Worm (Caenorhabditis elegans) whole organism, young adult: ENCODE results near the gene pap-1.

Source experiments
- F37B4.10 ChIP-seq: fragments of 200-800 bp; sonication (Bioruptor generic); IDR thresholded peaks from 2 replicates; pipeline ENCODE4 v1.3.6; 2022; ENCODE audit warnings: missing genetic modification characterization, missing compliant biosample characterization
- Y53F4B.3 ChIP-seq: fragments of 200-800 bp; sonication (Bioruptor generic); IDR thresholded peaks from 2 replicates; pipeline ENCODE4 v1.3.6; 2022; ENCODE audit warnings: missing genetic modification reagents, missing genetic modification characterization, missing compliant biosample characterization
- Y67H2A.10 ChIP-seq: fragments of 200-800 bp; sonication (Bioruptor generic); conservative IDR thresholded peaks from 2 replicates; pipeline ENCODE4 v1.3.6; 2022; ENCODE audit warnings: missing genetic modification reagents, missing genetic modification characterization, missing compliant biosample characterization
- Y95B8A.8 ChIP-seq: fragments of 200-800 bp; sonication (Bioruptor generic); IDR thresholded peaks from 2 replicates; pipeline ENCODE4 v1.3.6; 2022; ENCODE audit warnings: missing genetic modification reagents, missing genetic modification characterization, missing compliant biosample characterization
- ceh-100 ChIP-seq: fragments of 200-800 bp; sonication (Bioruptor generic); IDR thresholded peaks from 2 replicates; pipeline ENCODE4 v1.3.6; 2022; ENCODE audit warnings: missing genetic modification reagents, missing genetic modification characterization, missing compliant biosample characterization
- lin-35 ChIP-seq, 3 experiments: fragments of 150-350 bp in 2 of 3; sonication (generic microtip) in 1 of 3; optimal IDR thresholded peaks; 2 replicates each; lab custom pipeline; 2014 to 2018; ENCODE audit warnings: missing biosample characterization in 3 of 3, missing genetic modification characterization in 3 of 3, missing genetic modification reagents in 3 of 3

DNA sequence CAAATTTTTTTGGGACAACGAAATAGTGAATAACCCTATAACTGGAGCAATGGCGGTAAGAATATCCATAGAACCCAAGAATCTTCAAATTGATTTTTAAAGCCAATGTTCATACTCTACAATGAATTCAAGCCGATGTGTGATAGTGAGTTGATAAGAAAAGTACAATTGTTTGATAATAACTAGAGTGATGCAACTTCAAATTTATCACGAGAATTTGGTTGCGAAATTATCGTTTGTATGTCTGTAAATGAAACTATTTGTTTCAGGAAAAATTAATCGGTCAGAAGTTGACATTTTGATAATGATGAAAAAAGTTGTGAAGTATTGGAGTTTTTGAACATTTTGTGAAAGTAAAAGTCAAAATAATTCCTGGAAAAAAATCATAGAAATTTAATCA is 42.5 kb upstream of the pap-1 start:
- TF ChIP-seq lin-35 (GFP tag; optimal IDR thresholded peaks at IDR 0.05; lab: Kevin White, UChicago) (no peak), ceh-100 (GFP tag; lab: Robert Waterston, UW) (no peak), Y95B8A.8 (GFP tag; lab: Robert Waterston, UW) (no peak), F37B4.10 (no peak), Y53F4B.3 (GFP tag; lab: Robert Waterston, UW) (no peak), Y67H2A.10 (GFP tag; lab: Robert Waterston, UW) (no peak)
